Fruit fly (Drosophila melanogaster): ENCODE data around the gene Krn.

dm6 chr3L:17631247-17631646 lies 22.8 kb downstream of the Krn start:
- TF ChIP-seq psq (optimal IDR thresholded peaks at IDR 0.05) (no peak), h (optimal IDR thresholded peaks at IDR 0.05) (no peak), ttk (optimal IDR thresholded peaks at IDR 0.05) (no peak), insv (optimal IDR thresholded peaks at IDR 0.05) (no peak), Sin3A (optimal IDR thresholded peaks at IDR 0.05) (no peak)
